Worm (Caenorhabditis elegans): Measurements from ENCODE around the gene T19H12.15.

Gene T19H12.15

ce11 chrV:4889976-4890479 lies 10.9 kb upstream of the T19H12.15 start, which contains the start of gene T19H12.2:
T19H12.2 (plus strand) TSS chrV:4890429.
- no peak for TF ChIP-seq tab-1 (GFP tag; IDR thresholded peaks at IDR 0.05)
- TF ChIP-seq flt-1 (GFP tag; IDR thresholded peaks at IDR 0.05), result no peak
- TF ChIP-seq ztf-29 (GFP tag; IDR thresholded peaks at IDR 0.05), result no peak
- no peak for TF ChIP-seq T22C8.4 (GFP tag; IDR thresholded peaks at IDR 0.05)
- no peak for TF ChIP-seq med-1 (GFP tag; optimal IDR thresholded peaks at IDR 0.05; ENCODE audit: insufficient read depth)
- TF ChIP-seq ztf-23 (GFP tag; IDR thresholded peaks at IDR 0.05), result no peak
- TF ChIP-seq cog-1 (tag; optimal IDR thresholded peaks at IDR 0.05), result no peak

ce11 chrV:4889477-4889876 lies 10.3 kb upstream of the T19H12.15 start, which contains the start of gene ugt-12:
ugt-12 (minus strand) TSS chrV:4889629.
- TF ChIP-seq cog-1 (tag; optimal IDR thresholded peaks at IDR 0.05) (no peak), tab-1 (GFP tag; IDR thresholded peaks at IDR 0.05) (no peak), ztf-29 (GFP tag; IDR thresholded peaks at IDR 0.05) (no peak), flt-1 (GFP tag; IDR thresholded peaks at IDR 0.05) (no peak), ztf-23 (GFP tag; IDR thresholded peaks at IDR 0.05) (no peak), T22C8.4 (GFP tag; IDR thresholded peaks at IDR 0.05) (no peak), med-1 (GFP tag; optimal IDR thresholded peaks at IDR 0.05; ENCODE audit: insufficient read depth) (no peak), ref-1 (GFP tag; conservative IDR thresholded peaks at IDR 0.05) (no peak), klf-2 (GFP tag; conservative IDR thresholded peaks at IDR 0.05) (no peak)

ce11 chrV:4885372-4885771 lies 6.2 kb upstream of the T19H12.15 start, which contains the start of gene T19H12.3:
T19H12.3 (plus strand) TSS chrV:4885672.
- TF ChIP-seq ztf-23 (GFP tag; IDR thresholded peaks at IDR 0.05), result no peak
- no peak for TF ChIP-seq ref-1 (GFP tag; conservative IDR thresholded peaks at IDR 0.05)
- TF ChIP-seq klf-2 (GFP tag; conservative IDR thresholded peaks at IDR 0.05), result no peak
- TF ChIP-seq med-1 (GFP tag; optimal IDR thresholded peaks at IDR 0.05; ENCODE audit: insufficient read depth), result no peak
- no peak for TF ChIP-seq flt-1 (GFP tag; IDR thresholded peaks at IDR 0.05)

ce11 chrV:4884490-4884889 lies 5.3 kb upstream of the T19H12.15 start, which contains the start of gene T19H12.12:
T19H12.12 (plus strand) TSS chrV:4884790.
- TF ChIP-seq ztf-23 (GFP tag; IDR thresholded peaks at IDR 0.05) (no peak), cog-1 (tag; optimal IDR thresholded peaks at IDR 0.05) (no peak), ref-1 (GFP tag; conservative IDR thresholded peaks at IDR 0.05) (no peak), tab-1 (GFP tag; IDR thresholded peaks at IDR 0.05) (no peak), flt-1 (GFP tag; IDR thresholded peaks at IDR 0.05) (no peak), T22C8.4 (GFP tag; IDR thresholded peaks at IDR 0.05) (no peak)

ce11 chrV:4881377-4881776 lies 2.2 kb upstream of the T19H12.15 start, which contains the start of gene str-32:
str-32 (minus strand) TSS chrV:4881477.
- TF ChIP-seq flt-1 (GFP tag; IDR thresholded peaks at IDR 0.05), result no peak
- TF ChIP-seq med-1 (GFP tag; optimal IDR thresholded peaks at IDR 0.05; ENCODE audit: insufficient read depth), result no peak
- no peak for TF ChIP-seq ztf-23 (GFP tag; IDR thresholded peaks at IDR 0.05)
- no peak for TF ChIP-seq ref-1 (GFP tag; conservative IDR thresholded peaks at IDR 0.05)
- TF ChIP-seq ztf-29 (GFP tag; IDR thresholded peaks at IDR 0.05), result no peak
- TF ChIP-seq klf-2 (GFP tag; conservative IDR thresholded peaks at IDR 0.05), result no peak
- TF ChIP-seq tab-1 (GFP tag; IDR thresholded peaks at IDR 0.05), result no peak
- no peak for TF ChIP-seq cog-1 (tag; optimal IDR thresholded peaks at IDR 0.05)
- TF ChIP-seq T22C8.4 (GFP tag; IDR thresholded peaks at IDR 0.05), result no peak

ce11 chrV:4877587-4877986 lies 1.6 kb downstream of the T19H12.15 start, which contains the start of gene T19H12.6:
T19H12.6 (minus strand) TSS chrV:4877687.
- TF ChIP-seq ztf-23 (GFP tag; IDR thresholded peaks at IDR 0.05) (no peak), cog-1 (tag; optimal IDR thresholded peaks at IDR 0.05) (no peak), tab-1 (GFP tag; IDR thresholded peaks at IDR 0.05) (no peak), klf-2 (GFP tag; conservative IDR thresholded peaks at IDR 0.05) (no peak), ref-1 (GFP tag; conservative IDR thresholded peaks at IDR 0.05) (no peak), T22C8.4 (GFP tag; IDR thresholded peaks at IDR 0.05) (no peak), ztf-29 (GFP tag; IDR thresholded peaks at IDR 0.05) (no peak), med-1 (GFP tag; optimal IDR thresholded peaks at IDR 0.05; ENCODE audit: insufficient read depth) (no peak), flt-1 (GFP tag; IDR thresholded peaks at IDR 0.05) (no peak)

- TF ChIP-seq T22C8.4 (GFP tag; IDR thresholded peaks at IDR 0.05), result no peak
- no peak for TF ChIP-seq flt-1 (GFP tag; IDR thresholded peaks at IDR 0.05)
- TF ChIP-seq tab-1 (GFP tag; IDR thresholded peaks at IDR 0.05), result no peak
- no peak for TF ChIP-seq med-1 (GFP tag; optimal IDR thresholded peaks at IDR 0.05; ENCODE audit: insufficient read depth)
- TF ChIP-seq ztf-29 (GFP tag; IDR thresholded peaks at IDR 0.05), result no peak
Observed at ce11 chrV:4871992-4872391, 7.2 kb downstream of the T19H12.15 start, which contains the start of gene srd-33. srd-33 (plus strand) TSS chrV:4872292.

ce11 chrV:4870627-4871026 lies 8.5 kb downstream of the T19H12.15 start:
- TF ChIP-seq klf-2 (GFP tag; conservative IDR thresholded peaks at IDR 0.05) (no peak), ztf-23 (GFP tag; IDR thresholded peaks at IDR 0.05) (no peak), tab-1 (GFP tag; IDR thresholded peaks at IDR 0.05) (no peak), ztf-29 (GFP tag; IDR thresholded peaks at IDR 0.05) (no peak)

- no peak for TF ChIP-seq T22C8.4 (GFP tag; IDR thresholded peaks at IDR 0.05)
- TF ChIP-seq ref-1 (GFP tag; conservative IDR thresholded peaks at IDR 0.05), result no peak
- no peak for TF ChIP-seq ztf-29 (GFP tag; IDR thresholded peaks at IDR 0.05)
- TF ChIP-seq cog-1 (tag; optimal IDR thresholded peaks at IDR 0.05), result no peak
- TF ChIP-seq med-1 (GFP tag; optimal IDR thresholded peaks at IDR 0.05; ENCODE audit: insufficient read depth), result no peak
- no peak for TF ChIP-seq klf-2 (GFP tag; conservative IDR thresholded peaks at IDR 0.05)
- TF ChIP-seq tab-1 (GFP tag; IDR thresholded peaks at IDR 0.05), result no peak
- no peak for TF ChIP-seq ztf-23 (GFP tag; IDR thresholded peaks at IDR 0.05)
- no peak for TF ChIP-seq flt-1 (GFP tag; IDR thresholded peaks at IDR 0.05)
Observed at ce11 chrV:4868698-4869097, 10.5 kb downstream of the T19H12.15 start.

- TF ChIP-seq T22C8.4 (GFP tag; IDR thresholded peaks at IDR 0.05) (no peak), med-1 (GFP tag; optimal IDR thresholded peaks at IDR 0.05; ENCODE audit: insufficient read depth) (no peak), tab-1 (GFP tag; IDR thresholded peaks at IDR 0.05) (no peak), cog-1 (tag; optimal IDR thresholded peaks at IDR 0.05) (no peak), klf-2 (GFP tag; conservative IDR thresholded peaks at IDR 0.05) (no peak), ztf-23 (GFP tag; IDR thresholded peaks at IDR 0.05) (no peak), ref-1 (GFP tag; conservative IDR thresholded peaks at IDR 0.05) (no peak), flt-1 (GFP tag; IDR thresholded peaks at IDR 0.05) (no peak), ztf-29 (GFP tag; IDR thresholded peaks at IDR 0.05) (no peak)
Observed at ce11 chrV:4867535-4867934, 11.6 kb downstream of the T19H12.15 start.

All from whole organism, midembryonic.